Worm (Caenorhabditis elegans) whole organism, L3 larva: Measurements from ENCODE around the gene nhr-268.

ENCODE experiments used
- R02D3.7 ChIP-seq: fragments of 150-350 bp; optimal IDR thresholded peaks from 2 replicates; lab custom pipeline; 2014; ENCODE audit warnings: missing biosample characterization, missing genetic modification characterization
- aly-2 ChIP-seq: fragments of 150-350 bp; optimal IDR thresholded peaks from 2 replicates; lab custom pipeline; 2014; ENCODE audit warnings: missing biosample characterization, missing genetic modification characterization
- ceh-16 ChIP-seq: sonication (generic microtip); optimal IDR thresholded peaks from 2 replicates; lab custom pipeline; 2017; ENCODE audit warnings: missing biosample characterization, missing genetic modification characterization
- ceh-82 ChIP-seq: fragments of 150-350 bp; optimal IDR thresholded peaks from 2 replicates; lab custom pipeline; 2014; ENCODE audit warnings: missing biosample characterization, missing genetic modification characterization
- ceh-9 ChIP-seq: sonication (generic microtip); optimal IDR thresholded peaks from 2 replicates; lab custom pipeline; 2018; ENCODE audit warnings: missing biosample characterization, missing genetic modification characterization
- daf-12 ChIP-seq: fragments of 150-350 bp; optimal IDR thresholded peaks from 2 replicates; lab custom pipeline; 2014; ENCODE audit warnings: missing biosample characterization, missing genetic modification reagents, missing genetic modification characterization
- egl-27 ChIP-seq: sonication (generic microtip); optimal IDR thresholded peaks from 4 replicates; lab custom pipeline; 2017; ENCODE audit warnings: missing biosample characterization, missing genetic modification reagents, missing genetic modification characterization
- egl-5 ChIP-seq: fragments of 150-350 bp; optimal IDR thresholded peaks from 2 replicates; lab custom pipeline; 2017; ENCODE audit warnings: missing biosample characterization, missing genetic modification reagents, missing genetic modification characterization, inconsistent platforms
- elt-1 ChIP-seq: fragments of 150-350 bp; optimal IDR thresholded peaks from 2 replicates; lab custom pipeline; 2014; ENCODE audit warnings: missing biosample characterization, missing genetic modification characterization
- elt-3 ChIP-seq, 3 experiments: fragments of 150-350 bp in 1 of 3; sonication (generic microtip) in 2 of 3; optimal IDR thresholded peaks; 2 replicates in 2 of 3; 4 replicates in 1 of 3; lab custom pipeline; 2014 to 2017; ENCODE audit warnings: missing biosample characterization in 3 of 3, missing genetic modification characterization in 3 of 3
- eor-1 ChIP-seq, 2 experiments: fragments of 150-350 bp; optimal IDR thresholded peaks; 2 replicates each; lab custom pipeline; 2014 to 2018; ENCODE audit warnings: missing biosample characterization in 2 of 2, missing genetic modification characterization in 2 of 2
- fkh-10 ChIP-seq: sonication (generic microtip); optimal IDR thresholded peaks from 2 replicates; lab custom pipeline; 2017; ENCODE audit warnings: missing biosample characterization, missing genetic modification reagents, missing genetic modification characterization
- hmg-11 ChIP-seq: sonication (generic microtip); optimal IDR thresholded peaks from 2 replicates; lab custom pipeline; 2016; ENCODE audit warnings: missing genetic modification characterization, missing compliant biosample characterization
- lin-15B ChIP-seq: fragments of 150-350 bp; optimal IDR thresholded peaks from 2 replicates; lab custom pipeline; 2014; ENCODE audit warnings: missing biosample characterization, missing genetic modification characterization
- mdl-1 ChIP-seq: fragments of 150-350 bp; optimal IDR thresholded peaks from 2 replicates; lab custom pipeline; 2014; ENCODE audit warnings: missing biosample characterization, missing genetic modification characterization
- mml-1 ChIP-seq: fragments of 150-350 bp; sonication (generic microtip); optimal IDR thresholded peaks from 3 replicates; lab custom pipeline; 2014; ENCODE audit warnings: missing biosample characterization, missing genetic modification characterization
- nhr-11 ChIP-seq: fragments of 150-350 bp; optimal IDR thresholded peaks from 2 replicates; lab custom pipeline; 2014; ENCODE audit warnings: missing biosample characterization, missing genetic modification characterization
- nhr-12 ChIP-seq: fragments of 150-350 bp; optimal IDR thresholded peaks from 2 replicates; lab custom pipeline; 2014; ENCODE audit warnings: missing biosample characterization, missing genetic modification characterization
- nhr-23 ChIP-seq: fragments of 150-350 bp; optimal IDR thresholded peaks from 2 replicates; lab custom pipeline; 2014; ENCODE audit warnings: missing biosample characterization, missing genetic modification reagents, missing genetic modification characterization
- nhr-28 ChIP-seq: fragments of 150-350 bp; optimal IDR thresholded peaks from 2 replicates; lab custom pipeline; 2014; ENCODE audit warnings: missing biosample characterization, missing genetic modification characterization
- nhr-43 ChIP-seq: sonication (generic microtip); optimal IDR thresholded peaks from 2 replicates; lab custom pipeline; 2016; ENCODE audit warnings: mild to moderate bottlenecking, missing genetic modification characterization, missing compliant biosample characterization; ENCODE audit not compliant: poor library complexity, severe bottlenecking
- nhr-67 ChIP-seq: fragments of 150-350 bp; optimal IDR thresholded peaks from 2 replicates; lab custom pipeline; 2014; ENCODE audit warnings: missing biosample characterization, missing genetic modification characterization
- nhr-76 ChIP-seq: fragments of 150-350 bp; sonication (generic microtip); optimal IDR thresholded peaks from 5 replicates; lab custom pipeline; 2014; ENCODE audit warnings: missing biosample characterization, missing genetic modification characterization
- nhr-77 ChIP-seq: fragments of 150-350 bp; optimal IDR thresholded peaks from 2 replicates; lab custom pipeline; 2014; ENCODE audit warnings: missing biosample characterization, missing genetic modification characterization
- pha-4 ChIP-seq: fragments of 150-350 bp; optimal IDR thresholded peaks from 2 replicates; lab custom pipeline; 2014; ENCODE audit warnings: missing biosample characterization, missing genetic modification reagents, missing genetic modification characterization
- sea-2 ChIP-seq: fragments of 150-350 bp; sonication (generic microtip); optimal IDR thresholded peaks from 4 replicates; lab custom pipeline; 2014; ENCODE audit warnings: missing biosample characterization, missing genetic modification reagents, missing genetic modification characterization
- skn-1 ChIP-seq: fragments of 150-350 bp; optimal IDR thresholded peaks from 2 replicates; lab custom pipeline; 2014; ENCODE audit warnings: missing biosample characterization, missing genetic modification characterization
- snpc-4 ChIP-seq: fragments of 150-350 bp; optimal IDR thresholded peaks from 2 replicates; lab custom pipeline; 2014; ENCODE audit warnings: missing biosample characterization, missing genetic modification characterization
- tbx-2 ChIP-seq: sonication (generic microtip); optimal IDR thresholded peaks from 2 replicates; lab custom pipeline; 2016; ENCODE audit warnings: mild to moderate bottlenecking, missing genetic modification characterization, missing compliant biosample characterization
- unc-39 ChIP-seq: sonication (generic microtip); optimal IDR thresholded peaks from 4 replicates; lab custom pipeline; 2017; ENCODE audit warnings: missing biosample characterization, missing genetic modification characterization
- unc-62 ChIP-seq: fragments of 150-350 bp; sonication (generic microtip); optimal IDR thresholded peaks from 4 replicates; lab custom pipeline; 2014; ENCODE audit warnings: missing biosample characterization, missing genetic modification reagents, missing genetic modification characterization
- zag-1 ChIP-seq: fragments of 150-350 bp; optimal IDR thresholded peaks from 2 replicates; lab custom pipeline; 2014; ENCODE audit warnings: missing biosample characterization, missing genetic modification characterization
- ztf-11 ChIP-seq: fragments of 150-350 bp; optimal IDR thresholded peaks from 2 replicates; lab custom pipeline; 2014; ENCODE audit warnings: missing biosample characterization, missing genetic modification characterization

Gene nhr-268

DNA sequence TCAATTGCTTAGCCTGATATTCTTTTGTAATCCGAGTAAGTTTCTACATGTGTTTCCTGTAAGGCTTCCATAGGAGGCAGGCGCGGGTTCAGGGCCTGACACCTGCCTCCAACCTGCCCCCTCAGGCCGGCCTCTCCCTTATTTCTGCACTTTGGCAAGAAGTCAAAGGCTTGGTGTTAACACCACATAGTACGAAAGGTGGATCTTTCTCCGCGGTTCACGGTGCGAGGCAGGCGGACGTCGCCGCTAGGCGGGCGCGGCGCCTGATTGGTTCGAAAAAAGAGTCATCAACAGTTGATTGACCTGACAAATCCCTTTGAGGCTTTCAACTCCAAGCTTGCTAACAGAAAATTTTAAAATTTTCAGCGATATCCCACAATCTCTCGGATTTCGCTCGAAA is 15.2 kb upstream of the nhr-268 start:
- TF ChIP-seq hmg-11 (tag; lab: Kevin White, UChicago): no peak
- TF ChIP-seq aly-2 (tag; lab: Kevin White, UChicago): no peak
- no peak for TF ChIP-seq ztf-11 (tag; lab: Kevin White, UChicago)
- TF ChIP-seq daf-12 (tag; lab: Kevin White, UChicago): no peak
- TF ChIP-seq elt-3 (tag; optimal IDR thresholded peaks at IDR 0.05; lab: Kevin White, UChicago): no peak
- no peak for TF ChIP-seq unc-39
- TF ChIP-seq skn-1 (tag; lab: Kevin White, UChicago): no peak
- TF ChIP-seq nhr-77: no peak
- no peak for TF ChIP-seq unc-62 (GFP tag; lab: Kevin White, UChicago)
- TF ChIP-seq ceh-16 (tag; lab: Kevin White, UChicago): no peak
- no peak for TF ChIP-seq nhr-28 (tag; lab: Kevin White, UChicago)

DNA sequence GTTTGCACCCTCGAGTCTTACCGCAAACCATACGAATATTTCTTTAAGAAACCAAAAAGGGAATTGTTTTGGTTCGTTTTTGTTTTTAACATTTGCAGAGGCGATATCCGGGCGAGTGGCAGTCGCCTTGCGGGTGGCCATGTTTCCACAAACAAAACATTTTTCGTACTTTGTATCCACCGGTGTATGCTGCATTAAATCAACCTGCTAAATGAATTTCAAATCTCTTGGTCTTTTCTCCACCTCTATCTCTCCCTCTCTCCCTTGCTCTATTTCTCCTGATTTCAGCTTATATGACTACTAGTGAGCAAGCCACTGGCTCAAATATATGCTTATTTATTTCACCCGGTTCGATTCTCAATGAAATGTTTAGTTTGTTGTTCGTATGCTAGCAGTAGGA is 12.8 kb upstream of the nhr-268 start, which contains the start of gene nhr-52:
Gene nhr-52 (plus strand): TSS at position 301 of the 400 bp plus-strand sequence.
- TF ChIP-seq unc-39 (no peak), mml-1 (no peak), daf-12 (tag; lab: Kevin White, UChicago) (no peak), nhr-23 (tag; lab: Kevin White, UChicago) (no peak), nhr-11 (tag; lab: Kevin White, UChicago) (no peak), nhr-28 (tag; lab: Kevin White, UChicago) (no peak), egl-5 (tag; lab: Kevin White, UChicago) (no peak), hmg-11 (tag; lab: Kevin White, UChicago) (no peak), zag-1 (tag; lab: Kevin White, UChicago) (no peak), nhr-77 (no peak)

DNA sequence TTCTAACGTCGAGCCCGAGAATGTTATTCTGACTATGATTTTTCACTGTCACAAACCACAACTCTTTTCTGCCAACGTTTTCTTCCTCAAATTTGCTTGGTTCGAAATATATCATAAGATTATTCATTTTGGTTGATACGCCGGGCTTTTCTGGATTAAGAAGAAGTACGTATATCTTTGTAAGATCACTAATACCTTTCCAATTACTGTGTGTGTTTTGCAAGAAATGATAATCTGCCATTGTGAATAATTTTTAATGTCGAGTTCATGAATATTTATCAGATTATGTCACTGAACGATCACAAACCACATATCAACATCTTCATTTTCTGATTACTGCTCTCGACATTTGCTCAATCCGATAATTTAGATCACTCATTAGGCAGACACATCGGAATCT is 4.5 kb upstream of the nhr-268 start, which contains the start of gene nhr-196:
Gene nhr-196 (plus strand): TSS at position 118 of the 400 bp plus-strand sequence.
- TF ChIP-seq R02D3.7 (tag; lab: Kevin White, UChicago): no peak
- TF ChIP-seq ceh-16 (tag; lab: Kevin White, UChicago): no peak
- TF ChIP-seq elt-1 (tag; lab: Kevin White, UChicago): no peak
- no peak for TF ChIP-seq tbx-2 (tag; lab: Kevin White, UChicago)
- no peak for TF ChIP-seq nhr-12
- TF ChIP-seq elt-3 (tag; optimal IDR thresholded peaks at IDR 0.05; lab: Kevin White, UChicago): no peak
- TF ChIP-seq unc-62 (GFP tag; lab: Kevin White, UChicago): no peak
- TF ChIP-seq ztf-11 (tag; lab: Kevin White, UChicago): no peak
- no peak for TF ChIP-seq mdl-1 (tag; lab: Kevin White, UChicago)
- no peak for TF ChIP-seq nhr-43 (tag; lab: Kevin White, UChicago)
- no peak for TF ChIP-seq sea-2 (GFP tag; lab: Kevin White, UChicago)
- no peak for TF ChIP-seq eor-1 (tag; optimal IDR thresholded peaks at IDR 0.05; lab: Kevin White, UChicago)
- no peak for TF ChIP-seq fkh-10 (GFP tag; lab: Kevin White, UChicago)
- TF ChIP-seq nhr-28 (tag; lab: Kevin White, UChicago): no peak

DNA sequence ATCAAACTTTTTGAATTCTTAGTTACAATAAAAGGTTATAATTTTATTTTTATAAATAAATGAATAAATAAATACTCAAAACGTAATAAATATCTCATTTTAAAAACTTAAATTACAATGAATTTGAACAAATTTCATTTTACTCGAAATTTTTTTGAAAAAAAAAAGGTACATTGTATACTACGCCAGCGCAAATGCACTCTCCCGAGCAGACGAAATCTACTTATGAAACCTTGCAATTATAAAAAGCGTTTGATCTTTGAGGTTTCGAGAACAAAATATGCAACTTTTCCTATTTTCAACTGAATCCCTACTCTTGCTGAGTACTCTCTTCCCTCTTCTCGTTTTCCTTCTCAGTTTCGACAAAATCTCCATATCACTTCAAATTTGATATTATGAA is 2.4 kb upstream of the nhr-268 start, which contains the start of gene nhr-197:
Gene nhr-197 (plus strand): TSS at position 301 of the 400 bp plus-strand sequence.
- TF ChIP-seq sea-2 (GFP tag; lab: Kevin White, UChicago) (no peak), nhr-28 (tag; lab: Kevin White, UChicago) (no peak), ceh-16 (tag; lab: Kevin White, UChicago) (no peak), ceh-82 (tag; lab: Kevin White, UChicago) (no peak), tbx-2 (tag; lab: Kevin White, UChicago) (no peak), mml-1 (no peak), pha-4 (no peak), lin-15B (tag; lab: Kevin White, UChicago) (no peak), egl-27 (tag; lab: Kevin White, UChicago) (no peak), ztf-11 (tag; lab: Kevin White, UChicago) (no peak), snpc-4 (tag; lab: Kevin White, UChicago) (no peak), nhr-12 (no peak), ceh-9 (tag; lab: Kevin White, UChicago) (no peak), mdl-1 (tag; lab: Kevin White, UChicago) (no peak), nhr-23 (tag; lab: Kevin White, UChicago) (no peak), nhr-67 (tag; lab: Kevin White, UChicago) (no peak), elt-1 (tag; lab: Kevin White, UChicago) (no peak), nhr-76 (tag; lab: Kevin White, UChicago) (no peak), aly-2 (tag; lab: Kevin White, UChicago) (no peak), elt-3 (tag; optimal IDR thresholded peaks at IDR 0.05; lab: Kevin White, UChicago) (no peak)
